Fruit fly (Drosophila melanogaster): ENCODE results near the gene U2af38.

U2af38 gene

DNA sequence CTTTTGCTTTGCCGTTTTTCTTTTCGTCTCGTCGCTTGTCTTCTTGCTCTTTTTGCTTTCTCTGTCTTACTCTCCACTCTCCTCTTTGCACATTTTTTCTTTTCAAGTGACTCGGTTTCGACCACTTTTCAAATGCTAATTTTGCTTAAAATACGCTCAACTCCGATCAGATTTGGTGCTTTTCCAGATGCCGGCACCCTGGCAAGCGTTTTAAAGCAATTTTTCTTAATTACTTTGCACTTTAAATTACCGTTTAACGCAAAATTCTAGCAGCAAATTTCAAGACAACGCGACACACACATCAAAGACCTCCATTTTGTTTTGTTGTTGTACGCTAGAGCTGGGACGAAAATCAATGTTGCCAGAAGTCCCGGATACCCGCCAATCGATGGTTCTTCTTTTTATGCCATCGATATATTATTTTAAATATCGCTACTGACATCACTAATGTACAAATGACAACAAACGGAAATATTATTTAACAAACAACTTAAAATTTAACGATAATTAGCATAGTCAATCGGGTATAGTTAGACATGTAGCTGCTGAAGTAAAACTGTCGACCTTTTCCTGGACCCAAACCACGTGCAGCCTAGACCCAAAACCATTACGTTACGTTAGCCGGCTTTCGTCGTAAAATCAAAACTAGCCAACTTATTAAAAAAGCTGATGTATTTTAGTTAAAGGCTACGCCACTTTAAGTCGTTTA, 43.8 kb downstream of the U2af38 start, which contains the start of gene kis (continued):
- TF ChIP-seq dysf (GFP tag; IDR thresholded peaks at IDR 0.05) (no peak), CG7839 (tag; optimal IDR thresholded peaks at IDR 0.05) (peak; percentile 35), sr (GFP tag; IDR thresholded peaks at IDR 0.05) (no peak), CG1233 (GFP tag; optimal IDR thresholded peaks at IDR 0.05) (no peak), Opbp (GFP tag; IDR thresholded peaks at IDR 0.05; ENCODE audit: partially characterized antibody) (peak; percentile 97), bbx (GFP tag; IDR thresholded peaks at IDR 0.05; ENCODE audit: partially characterized antibody) (peak; percentile 98), tx (GFP tag; optimal IDR thresholded peaks at IDR 0.05) (peak; percentile 50), CG12659 (GFP tag; optimal IDR thresholded peaks at IDR 0.05) (peak; percentile 93), Nf-YC (tag; optimal IDR thresholded peaks at IDR 0.05) (peak; percentile 60), CG16813 (GFP tag; IDR thresholded peaks at IDR 0.05; ENCODE audit: partially characterized antibody) (peak; percentile 95), nom (GFP tag; optimal IDR thresholded peaks at IDR 0.05) (peak; percentile 84), crol (GFP tag; IDR thresholded peaks at IDR 0.05) (peak; percentile 52), Dbx (GFP tag; IDR thresholded peaks at IDR 0.05) (peak; percentile 73; the same call in 2 of the 3 replicates), Hand (GFP tag; optimal IDR thresholded peaks at IDR 0.05) (no peak), Stat92E (GFP tag; optimal IDR thresholded peaks at IDR 0.05) (peak in 1 of 3 experiments; percentile 74), CoRest (tag; optimal IDR thresholded peaks at IDR 0.05) (peak; percentile 36), sna (GFP tag; IDR thresholded peaks at IDR 0.05; ENCODE audit: partially characterized antibody) (peak; percentile 97), wdn (GFP tag; IDR thresholded peaks at IDR 0.05) (no peak), Nf-YA (GFP tag; IDR thresholded peaks at IDR 0.05) (no peak), gcm (GFP tag; optimal IDR thresholded peaks at IDR 0.05) (peak; percentile 21), GATAe (GFP tag; conservative IDR thresholded peaks at IDR 0.05) (no peak), CG11695 (GFP tag; IDR thresholded peaks at IDR 0.05) (no peak), CG33557 (GFP tag; optimal IDR thresholded peaks at IDR 0.05) (peak; percentile 8), TFAM (GFP tag; optimal IDR thresholded peaks at IDR 0.05) (no peak), ac (GFP tag; optimal IDR thresholded peaks at IDR 0.05) (no peak), jing (GFP tag; optimal IDR thresholded peaks at IDR 0.05) (no peak), CG10431 (GFP tag; optimal IDR thresholded peaks at IDR 0.05) (peak; percentile 16), CG11504 (tag; optimal IDR thresholded peaks at IDR 0.05) (peak; percentile 66), fru (optimal IDR thresholded peaks at IDR 0.05) (no peak), Eip74EF (GFP tag; optimal IDR thresholded peaks at IDR 0.05) (peak in 1 of 2 experiments; percentile 13), Sry-β (GFP tag; optimal IDR thresholded peaks at IDR 0.05) (peak; percentile 43), CG8765 (GFP tag; IDR thresholded peaks at IDR 0.05) (no peak), CG7357 (GFP tag; IDR thresholded peaks at IDR 0.05) (no peak), salm (tag; optimal IDR thresholded peaks at IDR 0.05) (peak; percentile 32), CG8388 (GFP tag; optimal IDR thresholded peaks at IDR 0.05) (peak; percentile 8), CG34422 (GFP tag; IDR thresholded peaks at IDR 0.05) (peak; percentile 56; the same call in 2 of the 3 replicates), CG12942 (GFP tag; optimal IDR thresholded peaks at IDR 0.05) (peak; percentile 30), gcm2 (GFP tag; optimal IDR thresholded peaks at IDR 0.05) (no peak), Doc3 (GFP tag; IDR thresholded peaks at IDR 0.05; ENCODE audit: partially characterized antibody) (peak; percentile 95), sisA (GFP tag; IDR thresholded peaks at IDR 0.05) (no peak), ase (GFP tag; IDR thresholded peaks at IDR 0.05) (no peak), CG14965 (GFP tag; optimal IDR thresholded peaks at IDR 0.05; ENCODE audit: borderline replicate concordance) (no peak), Doc2 (GFP tag; IDR thresholded peaks at IDR 0.05) (no peak), CG12104 (GFP tag; optimal IDR thresholded peaks at IDR 0.05) (no peak), MBD-R2 (GFP tag; IDR thresholded peaks at IDR 0.05) (peak; percentile 50), Hmx (GFP tag; optimal IDR thresholded peaks at IDR 0.05) (no peak), repo (GFP tag; optimal IDR thresholded peaks at IDR 0.05) (peak; percentile 12), Lhr (GFP tag; optimal IDR thresholded peaks at IDR 0.05) (peak; percentile 78), CG6791 (GFP tag; IDR thresholded peaks at IDR 0.05; ENCODE audit: partially characterized antibody) (peak; percentile 93)
